Worm (Caenorhabditis elegans): ENCODE measurements around the gene tba-4.

The tba-4 gene

DNA sequence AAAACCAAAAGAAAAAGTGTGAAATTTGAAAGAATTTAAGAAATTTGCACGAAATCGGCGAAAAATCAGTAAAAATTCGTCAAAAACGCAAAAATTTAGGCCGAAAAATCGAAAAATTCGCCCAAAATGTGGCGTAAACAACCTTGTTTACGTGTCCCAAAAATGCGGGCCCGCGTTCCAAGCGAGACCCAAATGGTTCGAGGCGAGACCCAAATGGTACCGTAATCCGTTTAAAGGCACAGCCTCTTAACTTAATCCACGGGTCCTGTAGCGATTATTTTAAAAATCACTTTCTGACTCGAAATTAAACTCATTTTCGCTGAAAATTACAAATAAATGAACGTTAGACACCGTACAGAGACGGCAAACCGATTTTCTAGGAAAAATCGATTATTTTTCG is 16.8 kb downstream of the tba-4 start (continued):
- TF ChIP-seq rec-8 (tag; optimal IDR thresholded peaks at IDR 0.05): no peak

- peak; percentile 60 for TF ChIP-seq madf-8 (GFP tag; conservative IDR thresholded peaks at IDR 0.05)
- peak; percentile 80; the same call in 1 of the 2 replicates for TF ChIP-seq egrh-3 (GFP tag; IDR thresholded peaks at IDR 0.05)
- peak; percentile 31; the same call in 1 of the 2 replicates for TF ChIP-seq F33H1.4 (GFP tag; IDR thresholded peaks at IDR 0.05)
- TF ChIP-seq hsf-1 (GFP tag; IDR thresholded peaks at IDR 0.05): peak; percentile 90
- TF ChIP-seq madf-6 (GFP tag; IDR thresholded peaks at IDR 0.05): peak; percentile 77
These were observed 23.4 kb downstream of the tba-4 start, which contains the start of gene R03D7.15 for ce11 chrII:10941918-10942317. Gene R03D7.15, plus strand, starts transcription at chrII:10942216.

ce11 chrII:10945446-10945845 is 26.9 kb downstream of the tba-4 start:
- no peak for TF ChIP-seq F55B11.4 (tag; optimal IDR thresholded peaks at IDR 0.05; ENCODE audit: borderline replicate concordance, insufficient read depth)
- no peak for TF ChIP-seq him-1 (tag; optimal IDR thresholded peaks at IDR 0.05)
- no peak for TF ChIP-seq nhr-80 (tag; optimal IDR thresholded peaks at IDR 0.05)
- no peak for TF ChIP-seq ZK185.1 (tag; optimal IDR thresholded peaks at IDR 0.05; ENCODE audit: poor library complexity, severe bottlenecking)
- TF ChIP-seq lsy-27 (tag; optimal IDR thresholded peaks at IDR 0.05; ENCODE audit: borderline replicate concordance, insufficient read depth): no peak
- TF ChIP-seq ets-4 (GFP tag; optimal IDR thresholded peaks at IDR 0.05): no peak
- TF ChIP-seq ccch-3 (GFP tag; optimal IDR thresholded peaks at IDR 0.05): no peak
- TF ChIP-seq ztf-26 (tag; optimal IDR thresholded peaks at IDR 0.05): no peak
- no peak for TF ChIP-seq tlf-1 (GFP tag; optimal IDR thresholded peaks at IDR 0.05)
- TF ChIP-seq tbx-9 (tag; optimal IDR thresholded peaks at IDR 0.05; ENCODE audit: borderline replicate concordance): no peak
- no peak for TF ChIP-seq B0336.3 (GFP tag; IDR thresholded peaks at IDR 0.05)
- TF ChIP-seq lin-54 (GFP tag; optimal IDR thresholded peaks at IDR 0.05): no peak
- TF ChIP-seq egl-44 (GFP tag; IDR thresholded peaks at IDR 0.05): no peak
- no peak for TF ChIP-seq Y56A3A.18 (GFP tag; IDR thresholded peaks at IDR 0.05)
- no peak for TF ChIP-seq ztf-22 (GFP tag; optimal IDR thresholded peaks at IDR 0.05)
- TF ChIP-seq mxl-1 (tag; optimal IDR thresholded peaks at IDR 0.05): no peak
- no peak for TF ChIP-seq pbrm-1 (GFP tag; IDR thresholded peaks at IDR 0.05)
- no peak for TF ChIP-seq hsf-1 (GFP tag; IDR thresholded peaks at IDR 0.05)
- no peak for TF ChIP-seq madf-8 (GFP tag; conservative IDR thresholded peaks at IDR 0.05)

- no peak for TF ChIP-seq die-1 (tag; optimal IDR thresholded peaks at IDR 0.05)
- TF ChIP-seq nhr-80 (tag; optimal IDR thresholded peaks at IDR 0.05): peak; percentile 3
- TF ChIP-seq nhr-27 (tag; optimal IDR thresholded peaks at IDR 0.05): no peak
- TF ChIP-seq attf-6 (GFP tag; IDR thresholded peaks at IDR 0.05): no peak
- TF ChIP-seq efl-1 (GFP tag; optimal IDR thresholded peaks at IDR 0.05): no peak
These were observed 28.3 kb downstream of the tba-4 start for ce11 chrII:10946848-10947247.

- no peak for TF ChIP-seq rcor-1 (GFP tag; IDR thresholded peaks at IDR 0.05)
- no peak for TF ChIP-seq attf-3 (GFP tag; conservative IDR thresholded peaks at IDR 0.05)
- no peak for TF ChIP-seq lag-1 (GFP tag; IDR thresholded peaks at IDR 0.05)
- no peak for TF ChIP-seq rpc-1 (optimal IDR thresholded peaks at IDR 0.05)
- no peak for TF ChIP-seq rpc-1 (tag; optimal IDR thresholded peaks at IDR 0.05)
- TF ChIP-seq B0336.3 (GFP tag; IDR thresholded peaks at IDR 0.05): no peak
- no peak for TF ChIP-seq pbrm-1 (GFP tag; IDR thresholded peaks at IDR 0.05)
- TF ChIP-seq snpc-3.4 (tag; optimal IDR thresholded peaks at IDR 0.05): no peak
- no peak for TF ChIP-seq F55B11.4 (tag; optimal IDR thresholded peaks at IDR 0.05; ENCODE audit: borderline replicate concordance, insufficient read depth)
- TF ChIP-seq madf-10 (tag; optimal IDR thresholded peaks at IDR 0.05): no peak
- no peak for TF ChIP-seq hrde-1 (tag; optimal IDR thresholded peaks at IDR 0.05; ENCODE audit: borderline replicate concordance)
- no peak for TF ChIP-seq ztf-18 (tag; optimal IDR thresholded peaks at IDR 0.05)
- TF ChIP-seq repo-1 (tag; optimal IDR thresholded peaks at IDR 0.05): no peak
- TF ChIP-seq F57C9.4 (tag; optimal IDR thresholded peaks at IDR 0.05): no peak
- no peak for TF ChIP-seq Y79H2A.3 (GFP tag; conservative IDR thresholded peaks at IDR 0.05)
- no peak for TF ChIP-seq Y67H2A.10 (GFP tag; conservative IDR thresholded peaks at IDR 0.05)
- TF ChIP-seq nfya-1 (tag; optimal IDR thresholded peaks at IDR 0.05; ENCODE audit: borderline replicate concordance, insufficient read depth): no peak
- TF ChIP-seq ztf-3 (GFP tag; optimal IDR thresholded peaks at IDR 0.05): no peak
These were observed 28.8 kb downstream of the tba-4 start, which contains the start of the genes tceb-3 and gskl-1 for ce11 chrII:10947317-10947716. Gene tceb-3, minus strand, starts transcription at chrII:10947417. Gene gskl-1, plus strand, starts transcription at chrII:10947559.
